Worm (Caenorhabditis elegans) whole organism, dauer: ENCODE results near the gene F21F8.5.

Experiments used
- unc-62 ChIP-seq: sonication (generic microtip); optimal IDR thresholded peaks from 2 replicates; lab custom pipeline; 2017; ENCODE audit warnings: missing biosample characterization, missing genetic modification reagents, missing genetic modification characterization

F21F8.5 gene

DNA sequence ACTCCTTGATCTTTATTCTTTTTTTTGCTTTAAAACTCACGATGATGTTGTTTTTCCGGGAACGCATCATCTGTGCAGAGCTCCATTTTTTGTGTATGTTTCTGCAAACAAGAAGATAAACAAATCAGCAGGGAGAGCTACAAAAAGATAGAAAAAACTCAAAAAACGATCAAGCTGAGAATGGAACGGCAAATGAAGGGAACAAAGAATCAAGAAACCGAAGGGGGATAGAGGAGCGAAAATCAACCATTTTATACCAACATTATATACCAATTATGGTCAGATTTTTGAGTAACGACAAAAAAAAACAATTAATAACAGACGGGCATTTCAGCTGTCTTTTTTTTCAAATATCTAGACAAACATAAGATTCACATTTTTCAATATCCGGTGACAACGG lies 18.7 kb upstream of the F21F8.5 start, which contains the start of gene slc-17.5:
TSS of gene slc-17.5 (minus strand) at position 101 of the 400 bp plus-strand sequence.
- TF ChIP-seq unc-62 (GFP tag; lab: Kevin White, UChicago), result no peak

DNA sequence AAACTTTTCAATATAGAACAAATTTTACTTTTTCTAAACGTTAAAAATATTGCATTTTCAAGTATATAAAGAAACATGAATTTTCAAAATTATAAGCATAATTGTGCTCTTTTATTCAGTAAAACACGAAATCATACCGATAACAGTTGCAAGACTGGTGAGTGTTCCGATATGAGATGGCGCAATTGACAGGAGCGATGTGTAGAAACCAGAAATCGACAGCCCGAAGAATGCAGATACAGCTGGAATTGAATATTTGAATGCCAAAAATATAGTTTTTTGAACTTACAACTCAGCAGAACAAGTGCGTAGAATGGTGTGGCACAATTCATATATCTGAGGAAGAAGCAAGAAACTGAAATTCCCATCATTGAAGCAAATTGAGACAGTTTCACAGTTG lies 16.8 kb upstream of the F21F8.5 start:
- no peak for TF ChIP-seq unc-62 (GFP tag; lab: Kevin White, UChicago)

DNA sequence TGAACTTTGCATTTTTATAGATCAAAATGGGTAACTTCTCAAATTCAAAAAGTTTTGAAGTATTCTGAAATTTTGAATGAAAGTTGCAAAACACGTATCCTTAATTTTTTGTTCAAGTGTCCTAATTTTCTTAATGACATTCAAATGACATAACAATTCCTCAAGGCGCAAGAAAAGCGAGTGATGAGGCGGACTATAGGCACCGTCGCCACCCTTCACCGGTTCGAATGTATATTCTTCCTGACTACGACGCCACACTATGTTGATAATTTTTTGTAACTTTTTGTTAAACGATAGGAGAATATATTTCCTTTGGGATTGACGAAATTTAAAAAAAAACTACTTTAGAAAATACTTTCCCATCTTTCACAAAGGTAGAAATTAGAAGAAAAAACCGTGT lies 15.5 kb upstream of the F21F8.5 start:
- TF ChIP-seq unc-62 (GFP tag; lab: Kevin White, UChicago), result no peak

DNA sequence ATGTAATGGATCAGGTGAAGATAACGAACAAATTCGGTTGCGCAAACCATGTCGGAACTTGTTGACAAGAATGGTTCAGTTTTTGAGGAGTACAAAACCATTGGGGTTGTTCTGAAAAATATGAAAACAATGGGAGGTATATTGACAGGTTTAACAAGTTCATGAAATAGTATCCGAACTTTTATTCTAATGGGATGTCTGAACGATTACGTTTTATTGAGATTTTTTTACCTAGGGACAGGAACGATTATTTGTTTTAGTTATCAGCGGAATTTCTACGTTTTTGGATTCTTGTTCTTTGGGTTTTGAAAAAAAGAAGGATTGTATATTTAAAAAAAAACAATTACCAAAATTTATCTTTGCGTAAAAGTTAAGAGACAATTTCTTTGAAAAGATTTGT lies 14.6 kb upstream of the F21F8.5 start, which contains the start of gene str-135:
TSS of gene str-135 (minus strand) at position 101 of the 400 bp plus-strand sequence.
- no peak for TF ChIP-seq unc-62 (GFP tag; lab: Kevin White, UChicago)

DNA sequence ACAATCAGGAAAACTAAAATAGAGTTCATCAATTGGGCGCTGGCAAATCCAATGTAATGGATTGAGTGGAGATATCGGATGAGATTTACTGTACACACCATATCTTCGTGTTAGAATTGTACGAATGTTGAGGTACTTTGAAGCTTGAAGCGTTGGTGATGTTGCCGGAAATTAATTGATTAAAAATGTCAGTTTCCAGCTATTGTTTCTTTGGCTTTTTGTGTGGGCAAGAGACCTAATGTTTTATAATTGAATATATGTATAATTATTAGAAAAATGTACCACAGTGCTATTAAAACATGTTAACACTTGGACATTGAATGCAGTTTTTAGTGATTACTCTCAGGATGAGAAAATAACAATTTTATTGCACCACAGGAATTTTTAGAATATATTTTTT lies 12.7 kb upstream of the F21F8.5 start, which contains the start of gene str-136:
TSS of gene str-136 (minus strand) at position 101 of the 400 bp plus-strand sequence.
- TF ChIP-seq unc-62 (GFP tag; lab: Kevin White, UChicago), result no peak

DNA sequence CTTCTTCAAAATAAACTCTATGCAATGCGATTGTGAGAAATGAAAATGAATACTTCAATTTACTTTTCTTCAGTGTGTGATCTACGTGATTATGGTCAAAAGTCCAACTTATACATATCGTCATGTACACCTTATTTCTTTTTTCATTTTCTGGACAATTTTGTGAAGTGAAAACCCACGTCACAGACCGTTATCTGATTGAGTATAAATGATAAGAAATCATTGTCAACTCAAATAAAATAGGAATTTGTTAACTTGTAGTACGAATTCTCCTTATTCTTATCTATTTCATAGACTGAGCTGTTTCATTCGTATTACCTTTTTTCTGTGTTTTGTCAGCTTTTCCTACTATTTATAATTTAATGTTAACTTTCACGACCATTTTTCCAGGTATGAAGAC lies 5.9 kb upstream of the F21F8.5 start, which contains the start of gene asp-5:
TSS of gene asp-5 (plus strand) at position 391 of the 400 bp plus-strand sequence.
- no peak for TF ChIP-seq unc-62 (GFP tag; lab: Kevin White, UChicago)

DNA sequence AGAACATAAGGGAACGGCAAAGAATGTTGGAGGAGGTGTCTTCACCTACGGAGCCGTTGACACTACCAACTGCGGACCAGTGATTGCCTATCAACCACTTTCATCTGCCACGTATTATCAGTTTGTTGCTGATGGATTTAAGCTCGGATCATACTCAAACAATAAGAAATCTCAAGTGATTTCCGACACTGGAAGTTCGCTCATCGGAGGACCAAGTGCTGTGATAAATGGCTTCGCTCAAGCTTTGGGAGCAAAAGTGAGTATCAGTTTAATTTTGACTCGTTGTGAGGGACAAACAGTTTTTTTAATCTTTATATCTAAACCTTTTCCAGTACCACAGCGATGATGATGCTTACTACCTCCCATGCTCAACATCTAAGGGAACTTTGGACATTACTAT lies 5.3 kb upstream of the F21F8.5 start:
- TF ChIP-seq unc-62 (GFP tag; lab: Kevin White, UChicago), result no peak

DNA sequence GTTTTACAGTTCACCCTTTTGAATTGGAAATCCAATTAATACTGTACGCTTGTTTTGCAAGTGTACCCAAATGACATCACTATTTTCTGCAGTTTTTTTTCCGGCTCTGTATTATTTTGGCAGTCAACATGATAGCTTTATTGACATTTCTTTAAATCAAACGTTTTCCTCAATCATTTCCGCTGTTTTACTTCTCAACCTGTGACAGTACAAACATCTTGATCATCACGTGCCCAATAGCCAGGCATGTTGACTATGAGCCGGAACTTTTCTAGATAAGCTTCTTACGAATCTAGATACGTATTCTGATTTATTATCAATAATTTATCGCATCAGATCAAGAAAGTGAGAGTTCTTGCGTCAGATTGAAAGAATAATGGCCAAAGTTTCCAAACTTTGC lies 3.7 kb upstream of the F21F8.5 start:
- no peak for TF ChIP-seq unc-62 (GFP tag; lab: Kevin White, UChicago)

DNA sequence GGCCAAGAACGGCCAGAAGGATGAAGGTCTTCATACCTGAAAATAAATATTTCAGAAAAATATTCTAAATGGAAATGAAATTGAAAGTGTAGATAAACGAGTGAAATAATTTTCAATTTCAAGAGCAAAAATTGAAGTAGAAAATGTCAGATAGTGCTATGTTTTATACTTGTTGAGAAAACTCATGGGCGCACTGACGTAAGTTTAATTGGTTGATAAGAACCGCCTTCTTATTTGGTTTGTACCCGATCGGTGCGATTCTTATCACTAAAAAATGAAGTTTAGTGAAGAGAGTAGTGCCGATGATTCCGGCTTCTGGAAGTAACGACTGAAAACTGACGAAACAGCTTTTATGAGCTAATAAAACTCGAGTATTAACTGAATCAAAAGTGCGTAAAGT lies 2.8 kb upstream of the F21F8.5 start, which contains the start of the genes asp-6 and asp-12:
TSS of gene asp-6 (minus strand) at position 36 of the 400 bp plus-strand sequence.
TSS of gene asp-12 (plus strand) at position 309 of the 400 bp plus-strand sequence.
- TF ChIP-seq unc-62 (GFP tag; lab: Kevin White, UChicago), result no peak

DNA sequence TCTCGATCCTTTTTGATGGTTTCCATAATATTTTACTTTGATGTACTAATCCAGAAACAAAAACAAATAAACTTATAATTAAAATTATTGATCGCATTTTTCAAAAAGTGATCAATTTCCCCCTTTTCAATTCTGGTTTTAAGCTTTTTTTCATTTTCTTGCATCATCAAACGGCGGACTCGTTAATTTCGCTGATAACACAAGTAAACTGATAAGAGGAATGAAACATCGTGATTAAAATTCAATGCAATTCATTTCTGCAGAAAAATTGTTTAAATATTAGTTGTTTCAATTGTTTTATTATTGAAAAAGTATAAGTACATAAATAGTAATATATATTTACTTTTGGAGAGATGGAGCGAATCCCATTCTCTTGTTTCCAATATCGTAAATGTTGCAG lies 1.1 kb upstream of the F21F8.5 start:
- TF ChIP-seq unc-62 (GFP tag; lab: Kevin White, UChicago), result no peak

DNA sequence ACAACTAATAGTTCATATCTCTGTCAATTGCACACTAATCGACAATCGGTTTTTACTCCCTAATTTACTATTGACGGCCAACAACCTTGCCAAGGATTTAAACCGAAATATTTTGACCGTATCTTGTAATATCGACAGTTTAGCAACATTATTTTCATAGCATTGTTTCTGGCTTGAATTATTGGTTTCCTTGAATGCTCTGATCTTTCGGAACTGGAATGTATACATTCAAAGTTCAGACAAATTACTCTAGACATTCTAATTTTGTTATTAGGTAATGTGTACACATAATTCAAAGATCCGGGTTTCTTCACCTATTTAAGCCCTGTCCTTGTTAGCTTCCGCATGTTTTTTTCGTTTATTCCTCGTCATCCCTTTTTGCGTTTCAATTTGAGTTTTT lies 2.2 kb downstream of the F21F8.5 start, which contains the start of gene C16D9.9:
TSS of gene C16D9.9 (plus strand) at position 301 of the 400 bp plus-strand sequence.
- no peak for TF ChIP-seq unc-62 (GFP tag; lab: Kevin White, UChicago)

DNA sequence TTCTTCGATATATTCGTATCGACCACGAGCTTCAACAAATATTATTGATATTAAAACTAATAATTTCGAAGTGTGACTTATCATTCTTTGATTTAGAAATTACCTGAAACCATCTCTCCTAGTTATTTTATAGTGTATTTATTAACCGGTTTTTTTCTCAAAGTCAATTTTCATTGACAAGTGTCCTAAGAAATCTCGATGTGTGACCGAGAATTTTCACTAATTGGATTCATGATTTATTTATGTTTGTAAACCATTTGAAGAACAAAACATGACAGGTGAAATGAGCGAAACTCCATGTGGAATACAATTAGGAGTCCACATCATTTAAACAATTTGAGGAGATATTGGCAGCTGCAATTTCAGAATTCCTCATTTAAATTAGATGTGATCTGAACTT lies 2.7 kb downstream of the F21F8.5 start, which contains the start of gene C16D9.8:
TSS of gene C16D9.8 (minus strand) at position 101 of the 400 bp plus-strand sequence.
- TF ChIP-seq unc-62 (GFP tag; lab: Kevin White, UChicago), result no peak

DNA sequence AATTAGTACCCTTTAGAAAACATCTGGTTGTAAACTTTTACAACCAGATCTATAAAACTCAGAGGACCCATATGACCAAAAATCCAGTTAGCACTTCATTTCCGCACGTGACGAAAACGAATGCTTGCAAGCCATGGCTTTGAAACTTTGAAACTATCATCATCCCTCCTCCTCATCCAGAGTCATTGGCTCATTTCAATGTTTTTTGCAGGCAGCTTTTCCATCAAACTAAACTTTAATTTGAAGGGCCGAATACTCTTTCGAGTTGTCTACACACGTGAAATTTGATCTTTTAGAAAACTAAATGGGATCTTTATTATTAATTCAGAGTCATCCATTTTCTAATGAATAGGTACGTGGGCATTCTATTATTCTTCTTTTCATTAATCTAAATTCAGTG lies 3.9 kb downstream of the F21F8.5 start:
- no peak for TF ChIP-seq unc-62 (GFP tag; lab: Kevin White, UChicago)

DNA sequence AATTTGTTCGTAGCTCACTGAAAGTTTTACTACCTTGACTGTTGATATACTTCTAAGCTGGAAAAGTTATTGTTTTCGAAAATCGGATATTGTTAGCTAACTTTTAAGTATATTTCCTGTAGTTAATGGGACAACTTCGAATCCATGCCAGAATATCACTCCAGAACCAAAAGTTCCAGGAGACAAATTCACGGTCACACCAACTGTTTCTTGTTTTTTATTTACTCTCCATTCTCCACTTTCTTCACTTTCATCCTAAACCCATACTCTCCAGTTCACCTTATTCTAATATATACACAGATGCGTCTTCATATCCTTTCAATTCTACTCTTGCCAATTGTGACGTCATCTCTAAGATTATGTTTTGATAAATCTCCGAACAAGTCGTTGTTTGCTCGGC lies 7.1 kb downstream of the F21F8.5 start, which contains the start of gene C16D9.1:
TSS of gene C16D9.1 (plus strand) at position 301 of the 400 bp plus-strand sequence.
- TF ChIP-seq unc-62 (GFP tag; lab: Kevin White, UChicago), result no peak

DNA sequence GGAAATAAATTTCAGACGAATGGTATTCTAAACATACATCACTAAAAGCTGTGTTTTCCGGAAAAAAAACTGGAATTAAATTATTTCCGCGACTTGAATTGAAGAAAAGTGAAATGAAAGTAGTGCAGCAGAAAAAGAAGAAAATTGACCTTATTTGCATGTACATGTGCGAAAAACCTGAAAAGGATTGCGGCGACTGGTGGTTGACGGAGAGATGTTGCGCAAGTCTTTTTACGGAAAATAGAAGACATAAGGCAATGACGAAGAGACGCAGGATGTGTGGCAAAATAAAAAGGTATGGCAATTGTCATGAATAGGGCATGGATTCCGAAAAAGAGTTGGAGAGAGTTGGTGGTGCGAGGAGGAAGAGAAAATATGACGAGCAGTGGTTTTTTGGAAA lies 11.2 kb downstream of the F21F8.5 start:
- TF ChIP-seq unc-62 (GFP tag; lab: Kevin White, UChicago), result no peak

DNA sequence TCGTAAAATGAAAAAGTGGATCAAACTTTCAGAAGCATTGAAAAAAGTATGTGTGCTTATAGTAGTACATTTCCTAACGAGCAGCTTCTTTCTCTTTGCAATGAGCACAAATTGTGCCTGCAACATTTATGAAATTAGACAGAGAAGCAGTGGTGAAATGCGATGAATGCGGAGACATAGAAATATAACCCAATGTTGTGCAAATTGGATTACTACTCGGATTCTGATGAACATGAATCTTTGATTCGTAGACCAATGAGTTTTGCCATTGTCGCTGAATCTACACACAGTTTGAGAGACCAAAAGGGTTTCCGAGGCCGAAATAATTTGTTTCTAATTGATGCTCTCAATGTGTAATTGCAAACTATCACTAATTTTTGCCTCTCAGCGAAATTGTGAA lies 12.2 kb downstream of the F21F8.5 start:
- TF ChIP-seq unc-62 (GFP tag; lab: Kevin White, UChicago), result no peak

DNA sequence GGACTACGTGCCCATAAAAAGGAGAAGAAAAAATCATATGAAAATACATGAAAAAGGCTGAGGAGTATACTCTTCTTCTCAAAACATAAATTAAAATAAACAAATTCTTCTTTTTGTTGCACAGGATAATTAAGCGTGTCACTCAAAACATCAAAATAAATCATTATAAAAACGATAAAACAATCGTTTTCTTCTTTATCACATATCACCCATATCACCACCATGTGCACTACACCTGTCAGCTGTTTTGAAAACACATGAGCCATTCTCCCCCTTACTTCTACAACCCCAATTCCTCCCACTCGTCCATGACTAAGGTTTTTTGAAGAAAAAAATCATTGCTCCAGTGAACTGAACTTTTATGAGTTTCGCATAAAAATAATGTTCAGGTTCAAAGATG lies 13.6 kb downstream of the F21F8.5 start:
- no peak for TF ChIP-seq unc-62 (GFP tag; lab: Kevin White, UChicago)
